Worm (Caenorhabditis elegans): Measurements from ENCODE around the gene F41C3.8.

The F41C3.8 gene

DNA sequence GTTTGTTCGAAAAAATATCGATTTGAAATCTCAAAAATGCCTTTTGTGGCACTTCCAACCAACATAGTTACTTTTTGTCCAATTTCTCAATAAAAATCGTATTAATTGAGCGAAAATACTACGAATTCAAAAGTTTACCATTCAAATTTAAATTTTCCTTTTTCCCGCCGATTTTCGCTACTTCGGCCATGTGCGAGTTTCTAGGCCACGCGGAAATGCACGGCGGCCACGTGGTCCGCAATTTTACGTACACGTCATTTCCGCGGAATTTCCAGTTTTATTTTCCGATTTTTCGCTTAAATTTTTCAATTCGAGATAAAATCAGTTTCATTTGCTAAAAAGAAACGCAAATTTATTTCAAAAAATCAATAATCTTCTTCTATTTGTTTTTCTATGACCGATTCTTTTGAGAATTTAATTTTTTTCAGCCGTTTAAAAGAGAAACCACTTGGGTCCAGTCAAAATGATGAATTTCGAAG lies 24.2 kb downstream of the F41C3.8 start, which contains the start of gene eas-1 (continued):
- TF ChIP-seq nhr-27 (tag; optimal IDR thresholded peaks at IDR 0.05) (no peak), die-1 (tag; optimal IDR thresholded peaks at IDR 0.05) (no peak), F10E7.11 (tag; optimal IDR thresholded peaks at IDR 0.05) (no peak), Y95B8A.8 (GFP tag; IDR thresholded peaks at IDR 0.05) (no peak), ztf-6 (GFP tag; IDR thresholded peaks at IDR 0.05) (no peak), xnd-1 (tag; optimal IDR thresholded peaks at IDR 0.05) (peak; percentile 21), chd-7 (tag; optimal IDR thresholded peaks at IDR 0.05) (peak; percentile 24), ztf-26 (tag; optimal IDR thresholded peaks at IDR 0.05) (no peak), C17E4.6 (GFP tag; IDR thresholded peaks at IDR 0.05) (no peak), ceh-27 (GFP tag; optimal IDR thresholded peaks at IDR 0.05) (peak; percentile 91), aptf-3 (GFP tag; IDR thresholded peaks at IDR 0.05) (no peak), nhr-90 (tag; optimal IDR thresholded peaks at IDR 0.05) (no peak), lag-1 (GFP tag; IDR thresholded peaks at IDR 0.05) (no peak), ekl-4 (GFP tag; IDR thresholded peaks at IDR 0.05) (no peak), F23B12.7 (tag; optimal IDR thresholded peaks at IDR 0.05; ENCODE audit: insufficient read depth) (peak; percentile 39), hmg-1.2 (GFP tag; IDR thresholded peaks at IDR 0.05) (0 out of 2 replicates have a peak, but pooled peaks have one; percentile 23), ztf-25 (GFP tag; IDR thresholded peaks at IDR 0.05) (peak; percentile 76; the same call in 1 of the 2 replicates), snpc-4 (GFP tag; optimal IDR thresholded peaks at IDR 0.05) (no peak), snpc-4 (tag; optimal IDR thresholded peaks at IDR 0.05) (peak in 2 of 4 experiments; percentile 18 to 22), ceh-79 (tag; optimal IDR thresholded peaks at IDR 0.05) (no peak), tbp1 (GFP tag; optimal IDR thresholded peaks at IDR 0.05) (peak; percentile 44), hlh-12 (tag; optimal IDR thresholded peaks at IDR 0.05) (no peak), somi-1 (GFP tag; optimal IDR thresholded peaks at IDR 0.05) (peak; percentile 12), egl-18 (GFP tag; IDR thresholded peaks at IDR 0.05) (no peak), egl-44 (GFP tag; IDR thresholded peaks at IDR 0.05) (no peak; the same call in 1 of the 2 replicates), mxl-1 (tag; optimal IDR thresholded peaks at IDR 0.05) (no peak), gei-17 (GFP tag; optimal IDR thresholded peaks at IDR 0.05) (no peak), dpff-1 (tag; optimal IDR thresholded peaks at IDR 0.05) (no peak), ztf-28 (GFP tag; IDR thresholded peaks at IDR 0.05) (no peak), ets-4 (GFP tag; optimal IDR thresholded peaks at IDR 0.05) (no peak), ztf-22 (GFP tag; optimal IDR thresholded peaks at IDR 0.05) (no peak), nfyb-1 (GFP tag; IDR thresholded peaks at IDR 0.05) (no peak), D2030.7 (GFP tag; IDR thresholded peaks at IDR 0.05) (peak; percentile 70), bed-1 (GFP tag; IDR thresholded peaks at IDR 0.05) (no peak), F57A8.1 (GFP tag; optimal IDR thresholded peaks at IDR 0.05) (no peak), hlh-26 (GFP tag; conservative IDR thresholded peaks at IDR 0.05) (no peak), ama-1 (optimal IDR thresholded peaks at IDR 0.05) (no peak), ama-1 (GFP tag; optimal IDR thresholded peaks at IDR 0.05) (no peak), attf-3 (GFP tag; conservative IDR thresholded peaks at IDR 0.05) (peak; percentile 51; the same call in 1 of the 2 replicates), let-607 (tag; optimal IDR thresholded peaks at IDR 0.05) (peak; percentile 93 to 97), nfya-2 (GFP tag; IDR thresholded peaks at IDR 0.05) (no peak), unc-130 (GFP tag; optimal IDR thresholded peaks at IDR 0.05) (peak; percentile 70), ZK185.1 (tag; optimal IDR thresholded peaks at IDR 0.05; ENCODE audit: poor library complexity, severe bottlenecking) (peak; percentile 84), snpc-1.3 (tag; optimal IDR thresholded peaks at IDR 0.05; ENCODE audit: insufficient read depth) (no peak), F39B2.1 (GFP tag; IDR thresholded peaks at IDR 0.05) (no peak), mcd-1 (GFP tag; IDR thresholded peaks at IDR 0.05) (no peak; the same call in none of the 2 replicates), ceh-58 (GFP tag; IDR thresholded peaks at IDR 0.05) (no peak), lin-40 (tag; optimal IDR thresholded peaks at IDR 0.05) (peak; percentile 65), nfya-1 (tag; optimal IDR thresholded peaks at IDR 0.05; ENCODE audit: borderline replicate concordance, insufficient read depth) (no peak)
